Fruit fly (Drosophila melanogaster): ENCODE measurements around the gene boi.

The boi gene

dm6 chrX:2447750-2448299, 22.0 kb downstream of the boi start, which contains the start of gene z (continued):
- TF ChIP-seq NfI (GFP tag; optimal IDR thresholded peaks at IDR 0.05) = no peak
- TF ChIP-seq CG4424 (GFP tag; optimal IDR thresholded peaks at IDR 0.05) = no peak
- no peak for TF ChIP-seq CG4854 (GFP tag; optimal IDR thresholded peaks at IDR 0.05)
- no peak for TF ChIP-seq CG31224 (GFP tag; IDR thresholded peaks at IDR 0.05)
- TF ChIP-seq kah (GFP tag; optimal IDR thresholded peaks at IDR 0.05) = no peak
- TF ChIP-seq CG14014 (GFP tag; IDR thresholded peaks at IDR 0.05) = no peak
- peak; percentile 53; the same call in 1 of the 3 replicates for TF ChIP-seq CG34422 (GFP tag; IDR thresholded peaks at IDR 0.05)
- TF ChIP-seq schlank (tag; optimal IDR thresholded peaks at IDR 0.05) = no peak
- TF ChIP-seq dimm (GFP tag; IDR thresholded peaks at IDR 0.05) = no peak
- 0 out of 2 replicates have a peak, but pooled peaks have one; percentile 28 for TF ChIP-seq Rfx (GFP tag; IDR thresholded peaks at IDR 0.05)
- TF ChIP-seq Dfd (GFP tag; optimal IDR thresholded peaks at IDR 0.05) = peak in 1 of 2 experiments; percentile 16
- no peak for TF ChIP-seq Sox100B (GFP tag; optimal IDR thresholded peaks at IDR 0.05)
- TF ChIP-seq cad (GFP tag; optimal IDR thresholded peaks at IDR 0.05) = no peak
- no peak for TF ChIP-seq usp (GFP tag; optimal IDR thresholded peaks at IDR 0.05)
- no peak for TF ChIP-seq CG11723 (GFP tag; optimal IDR thresholded peaks at IDR 0.05)
- no peak for TF ChIP-seq pros (GFP tag; optimal IDR thresholded peaks at IDR 0.05)
- TF ChIP-seq B-H1 (GFP tag; IDR thresholded peaks at IDR 0.05) = no peak
- TF ChIP-seq dmrt11E (tag; optimal IDR thresholded peaks at IDR 0.05) = no peak
- peak; percentile 93 for TF ChIP-seq Scr (GFP tag; IDR thresholded peaks at IDR 0.05; ENCODE audit: partially characterized antibody)
- TF ChIP-seq Pdp1 (GFP tag; optimal IDR thresholded peaks at IDR 0.05) = peak in 1 of 2 experiments; percentile 33
- no peak for TF ChIP-seq kay (GFP tag; optimal IDR thresholded peaks at IDR 0.05)
- TF ChIP-seq NK7.1 (GFP tag; optimal IDR thresholded peaks at IDR 0.05) = no peak
- peak; percentile 81 for TF ChIP-seq zen2 (GFP tag; IDR thresholded peaks at IDR 0.05; ENCODE audit: partially characterized antibody)
- TF ChIP-seq CG1832 (GFP tag; optimal IDR thresholded peaks at IDR 0.05) = no peak
- TF ChIP-seq crp (GFP tag; optimal IDR thresholded peaks at IDR 0.05) = peak in 1 of 2 experiments; percentile 53
- TF ChIP-seq CG4328 (GFP tag; optimal IDR thresholded peaks at IDR 0.05) = no peak
- no peak for TF ChIP-seq CG2202 (tag; optimal IDR thresholded peaks at IDR 0.05)
- TF ChIP-seq jumu (GFP tag; optimal IDR thresholded peaks at IDR 0.05) = no peak
- TF ChIP-seq HmgZ (tag; optimal IDR thresholded peaks at IDR 0.05) = peak; percentile 23
- TF ChIP-seq Vsx1 (GFP tag; optimal IDR thresholded peaks at IDR 0.05) = no peak
- no peak for TF ChIP-seq CG9876 (GFP tag; optimal IDR thresholded peaks at IDR 0.05)
- no peak for TF ChIP-seq stc (GFP tag; IDR thresholded peaks at IDR 0.05)

DNA sequence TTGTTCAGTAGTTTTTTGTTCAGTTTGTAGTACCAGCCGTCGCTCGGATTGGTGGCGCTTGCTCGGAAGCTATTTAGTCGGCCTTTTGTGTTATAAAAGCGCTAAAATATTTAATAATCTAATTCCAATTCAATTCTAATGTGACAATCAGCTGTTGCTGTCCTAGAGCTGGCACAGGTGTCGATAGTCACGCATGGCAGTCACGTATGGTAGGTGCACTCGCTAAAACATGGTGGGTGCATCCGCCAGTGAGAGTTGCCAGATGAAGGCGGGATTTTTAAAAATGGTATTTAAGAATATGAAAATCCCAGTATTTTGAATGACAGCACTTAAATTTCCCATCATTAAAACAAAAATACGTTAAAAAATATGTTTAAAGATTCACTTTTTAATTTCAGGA, 26.0 kb downstream of the boi start, which contains the start of gene tko:
TSS of gene tko (minus strand) at position 179 of the 400 bp plus-strand sequence.
- TF ChIP-seq ttk (GFP tag; IDR thresholded peaks at IDR 0.05) (no peak), CG1647 (GFP tag; optimal IDR thresholded peaks at IDR 0.05) (peak; percentile 41), CG34422 (GFP tag; IDR thresholded peaks at IDR 0.05) (no peak; the same call in 2 of the 3 replicates), Ravus (GFP tag; IDR thresholded peaks at IDR 0.05) (no peak), CG7786 (GFP tag; optimal IDR thresholded peaks at IDR 0.05) (no peak), CG17829 (tag; optimal IDR thresholded peaks at IDR 0.05) (peak; percentile 55), dati (GFP tag; IDR thresholded peaks at IDR 0.05) (no peak), CG18619 (GFP tag; optimal IDR thresholded peaks at IDR 0.05) (no peak), grau (tag; optimal IDR thresholded peaks at IDR 0.05) (no peak), CG15073 (GFP tag; optimal IDR thresholded peaks at IDR 0.05) (no peak), CG4730 (GFP tag; IDR thresholded peaks at IDR 0.05) (no peak), Myb (GFP tag; optimal IDR thresholded peaks at IDR 0.05) (peak; percentile 91), NFAT (GFP tag; IDR thresholded peaks at IDR 0.05) (no peak), CG18262 (tag; optimal IDR thresholded peaks at IDR 0.05) (no peak), psq (GFP tag; optimal IDR thresholded peaks at IDR 0.05) (no peak), CG2129 (GFP tag; IDR thresholded peaks at IDR 0.05; ENCODE audit: partially characterized antibody) (peak; percentile 60), ssp (GFP tag; IDR thresholded peaks at IDR 0.05) (no peak), inv (GFP tag; IDR thresholded peaks at IDR 0.05; ENCODE audit: partially characterized antibody) (peak; percentile 96), wor (GFP tag; IDR thresholded peaks at IDR 0.05) (no peak), CG11093 (GFP tag; IDR thresholded peaks at IDR 0.05) (no peak), mam (GFP tag; optimal IDR thresholded peaks at IDR 0.05) (peak; percentile 25), Blimp-1 (GFP tag; optimal IDR thresholded peaks at IDR 0.05) (no peak)

Measured in whole organism, embryonic.